Fruit fly (Drosophila melanogaster) whole organism, embryonic: ENCODE data around the gene Eno.

Experiments used
- ATbp ChIP-seq: fragments of 200-800 bp; sonication (Bioruptor generic); optimal IDR thresholded peaks from 2 replicates; lab custom pipeline; 2017; ENCODE audit warnings: missing biosample characterization, mild to moderate bottlenecking, missing genetic modification characterization, missing genetic modification reagents
- Abd-B ChIP-seq: fragments of 200-800 bp; sonication (Bioruptor generic); optimal IDR thresholded peaks from 2 replicates; lab custom pipeline; 2018; ENCODE audit warnings: missing biosample characterization, mild to moderate bottlenecking, missing genetic modification characterization, moderate library complexity
- CG1024 ChIP-seq: fragments of 200-800 bp; sonication (Bioruptor generic); IDR thresholded peaks from 2 replicates; pipeline ENCODE4 v1.3.6; 2022; ENCODE audit warnings: missing biosample characterization, missing genetic modification characterization
- CG11695 ChIP-seq: fragments of 200-800 bp; sonication (Bioruptor generic); IDR thresholded peaks from 3 replicates; pipeline ENCODE4 v1.3.6; 2022; ENCODE audit warnings: missing biosample characterization, missing genetic modification characterization
- CG11696 ChIP-seq: fragments of 200-800 bp; sonication (Bioruptor generic); IDR thresholded peaks from 2 replicates; pipeline ENCODE4 v1.3.6; 2022; ENCODE audit warnings: missing biosample characterization, missing genetic modification characterization
- CG13296 ChIP-seq: fragments of 200-800 bp; sonication (Bioruptor generic); optimal IDR thresholded peaks from 3 replicates; lab custom pipeline; 2018; ENCODE audit warnings: missing biosample characterization, mild to moderate bottlenecking, missing genetic modification characterization
- CG15269 ChIP-seq: fragments of 200-800 bp; sonication (Bioruptor generic); optimal IDR thresholded peaks from 2 replicates; lab custom pipeline; 2018; ENCODE audit warnings: missing biosample characterization, mild to moderate bottlenecking, missing genetic modification characterization, moderate library complexity
- CG15514 ChIP-seq: fragments of 200-800 bp; sonication (Bioruptor generic); optimal IDR thresholded peaks from 3 replicates; lab custom pipeline; 2017; ENCODE audit warnings: missing biosample characterization, missing genetic modification characterization, mild to moderate bottlenecking, moderate library complexity, missing genetic modification reagents
- CG16813 ChIP-seq: fragments of 200-800 bp; sonication (Bioruptor generic); IDR thresholded peaks from 3 replicates; pipeline ENCODE4 v1.3.6; 2022; ENCODE audit warnings: missing biosample characterization, missing genetic modification characterization; ENCODE audit not compliant: partially characterized antibody
- CG17359 ChIP-seq: fragments of 200-800 bp; sonication (Bioruptor generic); optimal IDR thresholded peaks from 3 replicates; lab custom pipeline; 2018; ENCODE audit warnings: missing biosample characterization, mild to moderate bottlenecking, missing genetic modification characterization, moderate library complexity
- CG1792 ChIP-seq: fragments of 200-800 bp; sonication (Bioruptor generic); optimal IDR thresholded peaks from 2 replicates; lab custom pipeline; 2016; ENCODE audit warnings: missing biosample characterization, missing genetic modification characterization
- CG2678 ChIP-seq: fragments of 200-800 bp; sonication (Bioruptor generic); optimal IDR thresholded peaks from 3 replicates; lab custom pipeline; 2019; ENCODE audit warnings: missing biosample characterization, mild to moderate bottlenecking, missing genetic modification characterization, moderate library complexity
- CG32767 ChIP-seq: fragments of 200-800 bp; sonication (Bioruptor generic); IDR thresholded peaks from 2 replicates; pipeline ENCODE4 v1.3.6; 2022; ENCODE audit warnings: missing biosample characterization, missing genetic modification characterization
- CG3407 ChIP-seq: fragments of 200-800 bp; sonication (Bioruptor generic); optimal IDR thresholded peaks from 2 replicates; lab custom pipeline; 2018; ENCODE audit warnings: missing biosample characterization, mild to moderate bottlenecking, missing genetic modification characterization
- CG6791 ChIP-seq: fragments of 200-800 bp; sonication (Bioruptor generic); IDR thresholded peaks from 3 replicates; pipeline ENCODE4 v1.3.6; 2022; ENCODE audit warnings: missing biosample characterization, missing genetic modification characterization; ENCODE audit not compliant: partially characterized antibody
- CG7357 ChIP-seq: fragments of 200-800 bp; sonication (Bioruptor generic); IDR thresholded peaks from 3 replicates; pipeline ENCODE4 v1.3.6; 2022; ENCODE audit warnings: missing biosample characterization, missing genetic modification characterization
- CG7786 ChIP-seq: fragments of 200-800 bp; sonication (Bioruptor generic); optimal IDR thresholded peaks from 2 replicates; lab custom pipeline; 2016; ENCODE audit warnings: missing biosample characterization, missing genetic modification characterization
- CG8290 ChIP-seq, 3 experiments: fragments of 200-800 bp; sonication (Bioruptor generic); optimal IDR thresholded peaks; 2 replicates each; lab custom pipeline; 2016 to 2019; ENCODE audit warnings: missing biosample characterization in 3 of 3, missing genetic modification characterization in 3 of 3, mild to moderate bottlenecking in 2 of 3, moderate library complexity in 1 of 3
- CG8359 ChIP-seq: fragments of 200-800 bp; sonication (Bioruptor generic); optimal IDR thresholded peaks from 2 replicates; lab custom pipeline; 2017; ENCODE audit warnings: missing biosample characterization, mild to moderate bottlenecking, missing genetic modification characterization, borderline replicate concordance
- CG9609 ChIP-seq: fragments of 200-800 bp; sonication (Bioruptor generic); optimal IDR thresholded peaks from 3 replicates; lab custom pipeline; 2016; ENCODE audit warnings: missing biosample characterization, missing genetic modification characterization
- CG9932 ChIP-seq: fragments of 200-800 bp; sonication (Bioruptor generic); IDR thresholded peaks from 2 replicates; pipeline ENCODE4 v1.3.6; 2022; ENCODE audit warnings: missing biosample characterization, missing genetic modification characterization
- Doc2 ChIP-seq: fragments of 200-800 bp; sonication (Bioruptor generic); IDR thresholded peaks from 2 replicates; pipeline ENCODE4 v1.3.6; 2022; ENCODE audit warnings: missing biosample characterization, missing genetic modification characterization
- HLH3B ChIP-seq: fragments of 200-800 bp; sonication (Bioruptor generic); IDR thresholded peaks from 2 replicates; pipeline ENCODE4 v1.3.6; 2022; ENCODE audit warnings: missing biosample characterization, missing genetic modification characterization
- Hmr ChIP-seq: fragments of 200-800 bp; sonication (Bioruptor generic); optimal IDR thresholded peaks from 3 replicates; lab custom pipeline; 2017; ENCODE audit warnings: mild to moderate bottlenecking, missing biosample characterization, missing genetic modification reagents, missing genetic modification characterization
- Med ChIP-seq: fragments of 200-800 bp; sonication (Bioruptor generic); peaks from one replicate; lab custom pipeline; 2016; ENCODE audit warnings: missing biosample characterization, missing genetic modification characterization, mild to moderate bottlenecking, inconsistent platforms, moderate library complexity
- Nf-YA ChIP-seq: fragments of 200-800 bp; sonication (Bioruptor generic); IDR thresholded peaks from 2 replicates; pipeline ENCODE4 v1.3.6; 2022; ENCODE audit warnings: missing biosample characterization, missing genetic modification characterization
- Spps ChIP-seq: fragments of 200-800 bp; sonication (Bioruptor generic); optimal IDR thresholded peaks from 2 replicates; lab custom pipeline; 2018; ENCODE audit warnings: missing biosample characterization, mild to moderate bottlenecking, missing genetic modification characterization
- ato ChIP-seq: fragments of 200-800 bp; sonication (Bioruptor generic); IDR thresholded peaks from 2 replicates; pipeline ENCODE4 v1.3.6; 2022; ENCODE audit warnings: missing biosample characterization, missing genetic modification characterization; ENCODE audit not compliant: partially characterized antibody
- bsh ChIP-seq, 2 experiments: fragments of 200-800 bp; sonication (Bioruptor generic); optimal IDR thresholded peaks; 2 replicates each; lab custom pipeline; 2017 to 2018; ENCODE audit warnings: mild to moderate bottlenecking in 2 of 2, missing biosample characterization in 2 of 2, missing genetic modification characterization in 2 of 2, moderate library complexity in 1 of 2
- chinmo ChIP-seq: fragments of 200-800 bp; sonication (Bioruptor generic); IDR thresholded peaks from 4 replicates; pipeline ENCODE4 v1.3.6; 2022; ENCODE audit warnings: missing biosample characterization, missing genetic modification characterization; ENCODE audit not compliant: partially characterized antibody
- ci ChIP-seq: fragments of 200-800 bp; sonication (Bioruptor generic); IDR thresholded peaks from 3 replicates; pipeline ENCODE4 v1.3.6; 2022; ENCODE audit warnings: missing biosample characterization, missing genetic modification characterization
- corto ChIP-seq: fragments of 200-800 bp; sonication (Bioruptor generic); optimal IDR thresholded peaks from 2 replicates; lab custom pipeline; 2016; ENCODE audit warnings: missing biosample characterization, mild to moderate bottlenecking, missing genetic modification characterization, moderate library complexity
- dimm ChIP-seq: fragments of 200-800 bp; sonication (Bioruptor generic); IDR thresholded peaks from 2 replicates; pipeline ENCODE4 v1.3.6; 2022; ENCODE audit warnings: missing biosample characterization, missing genetic modification characterization
- esg ChIP-seq: fragments of 200-800 bp; sonication (Bioruptor generic); conservative IDR thresholded peaks from 2 replicates; pipeline ENCODE4 v1.3.6; 2022; ENCODE audit warnings: missing biosample characterization, missing genetic modification characterization
- ind ChIP-seq: fragments of 200-800 bp; sonication (Bioruptor generic); optimal IDR thresholded peaks from 3 replicates; lab custom pipeline; 2016; ENCODE audit warnings: missing biosample characterization, missing genetic modification characterization
- insv ChIP-seq, 2 experiments: fragments of 200-800 bp; sonication (Bioruptor generic); optimal IDR thresholded peaks; 3 replicates each; lab custom pipeline; 2016 to 2018; ENCODE audit warnings: missing biosample characterization in 2 of 2, missing genetic modification characterization in 2 of 2
- lab ChIP-seq: fragments of 200-800 bp; sonication (Bioruptor generic); optimal IDR thresholded peaks from 3 replicates; lab custom pipeline; 2017; ENCODE audit warnings: missing biosample characterization, missing genetic modification characterization, mild to moderate bottlenecking, moderate library complexity, missing genetic modification reagents
- oc ChIP-seq: fragments of 200-800 bp; sonication (Bioruptor generic); optimal IDR thresholded peaks from 2 replicates; lab custom pipeline; 2018; ENCODE audit warnings: missing biosample characterization, mild to moderate bottlenecking, missing genetic modification characterization, moderate library complexity
- otp ChIP-seq: fragments of 200-800 bp; sonication (Bioruptor generic); IDR thresholded peaks from 3 replicates; pipeline ENCODE4, ENCODE4 v1.3.6; 2022; ENCODE audit warnings: missing biosample characterization, missing genetic modification characterization
- pan ChIP-seq, 4 experiments: fragments of >200 bp in 3 of 4; fragments of 200-800 bp in 1 of 4; sonication (Bioruptor generic) in 1 of 4; optimal IDR thresholded peaks in 3 of 4; IDR thresholded peaks in 1 of 4; 2 replicates each; pipeline versions ENCODE4 v1.3.6 to Lab custom; 2017 to 2022; ENCODE audit warnings: missing biosample characterization in 2 of 4, missing genetic modification characterization in 2 of 4, mixed read lengths in 1 of 4
- phol ChIP-seq: fragments of 200-800 bp; sonication (Bioruptor generic); optimal IDR thresholded peaks from 3 replicates; lab custom pipeline; 2018; ENCODE audit warnings: missing biosample characterization, mild to moderate bottlenecking, missing genetic modification characterization, moderate library complexity
- seq ChIP-seq: fragments of 200-800 bp; sonication (Bioruptor generic); IDR thresholded peaks from 2 replicates; pipeline ENCODE4 v1.3.6; 2022; ENCODE audit warnings: missing biosample characterization, missing genetic modification characterization
- sima ChIP-seq: fragments of 200-800 bp; sonication (Bioruptor generic); optimal IDR thresholded peaks from 2 replicates; lab custom pipeline; 2016; ENCODE audit warnings: missing biosample characterization, missing genetic modification characterization
- sr ChIP-seq: fragments of 200-800 bp; sonication (Bioruptor generic); IDR thresholded peaks from 3 replicates; pipeline ENCODE4 v1.3.6; 2022; ENCODE audit warnings: missing biosample characterization, missing genetic modification characterization
- trem ChIP-seq: fragments of 200-800 bp; optimal IDR thresholded peaks from 3 replicates; lab custom pipeline; 2019; ENCODE audit warnings: missing biosample characterization, mild to moderate bottlenecking, missing genetic modification characterization, moderate library complexity
- tx ChIP-seq: fragments of 200-800 bp; sonication (Bioruptor generic); optimal IDR thresholded peaks from 2 replicates; lab custom pipeline; 2016; ENCODE audit warnings: missing biosample characterization, missing genetic modification characterization
- z ChIP-seq: fragments of 200-800 bp; sonication (Bioruptor generic); IDR thresholded peaks from 3 replicates; pipeline ENCODE4 v1.3.6; 2022; ENCODE audit warnings: missing biosample characterization, missing genetic modification characterization
- zfh1 ChIP-seq: fragments of 200-800 bp; sonication (Bioruptor generic); IDR thresholded peaks from 3 replicates; pipeline ENCODE4 v1.3.6; 2022; ENCODE audit warnings: missing biosample characterization, missing genetic modification characterization

The Eno gene

DNA sequence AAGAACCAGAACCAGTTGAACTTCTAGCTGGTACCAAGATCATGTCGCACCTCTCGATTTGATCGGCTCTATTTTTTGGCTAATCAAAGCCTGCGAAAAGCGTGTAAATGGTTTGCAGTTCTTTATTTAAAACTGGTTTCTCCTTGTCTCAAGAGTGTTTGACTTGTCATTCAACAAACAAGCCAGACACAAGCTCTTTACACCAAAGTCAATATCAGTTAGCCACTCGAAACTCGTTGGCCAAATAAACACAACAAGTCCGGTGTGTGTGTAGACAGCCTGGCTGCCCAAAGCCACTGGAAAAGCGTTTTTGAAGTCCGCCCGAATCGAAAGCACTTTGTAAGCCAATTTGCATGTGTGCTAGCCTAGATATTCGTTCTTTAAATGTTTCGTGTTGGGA is 10.7 kb upstream of the Eno start:
- TF ChIP-seq tx, result no peak
- TF ChIP-seq CG8290 (GFP tag; optimal IDR thresholded peaks at IDR 0.05; lab: Kevin White, UChicago), result no peak
- peak in 1 of 2 experiments; percentile 27 for TF ChIP-seq CG8290 (tag; optimal IDR thresholded peaks at IDR 0.05; lab: Kevin White, UChicago)
- TF ChIP-seq CG2678 (tag; lab: Kevin White, UChicago), result peak; percentile 35
- TF ChIP-seq CG6791, result no peak
- TF ChIP-seq insv (GFP tag; optimal IDR thresholded peaks at IDR 0.05; lab: Kevin White, UChicago), result no peak
- TF ChIP-seq CG16813 (GFP tag; lab: Robert Waterston, UW), result no peak
- peak; percentile 62 for TF ChIP-seq lab (GFP tag; lab: Kevin White, UChicago)
- TF ChIP-seq CG3407 (GFP tag; lab: Kevin White, UChicago), result peak; percentile 18
- TF ChIP-seq CG17359 (tag; lab: Kevin White, UChicago), result peak; percentile 6
- TF ChIP-seq CG7357 (GFP tag; lab: Robert Waterston, UW), result no peak
- peak; percentile 46; the same call in 1 of the 2 replicates for TF ChIP-seq seq
- no peak for TF ChIP-seq dimm (GFP tag; lab: Robert Waterston, UW)
- peak in 1 of 2 experiments; percentile 4 for TF ChIP-seq bsh (GFP tag; optimal IDR thresholded peaks at IDR 0.05; lab: Kevin White, UChicago)
- no peak for TF ChIP-seq Nf-YA (GFP tag; lab: Robert Waterston, UW)
- no peak for TF ChIP-seq Spps (tag; lab: Kevin White, UChicago)
- no peak for TF ChIP-seq oc (tag; lab: Kevin White, UChicago)
- 0 out of 3 replicates have a peak, but pooled peaks have one; percentile 5 for TF ChIP-seq sr (GFP tag; lab: Robert Waterston, UW)
- TF ChIP-seq ATbp (GFP tag; lab: Kevin White, UChicago), result peak; percentile 52
- TF ChIP-seq CG8359 (GFP tag; lab: Kevin White, UChicago), result no peak
- peak; percentile 78 for TF ChIP-seq Med (GFP tag; lab: Kevin White, UChicago)
- TF ChIP-seq CG9932 (GFP tag; lab: Robert Waterston, UW), result peak; percentile 13; the same call in 1 of the 2 replicates
- TF ChIP-seq CG15514, result no peak
- TF ChIP-seq CG15269 (tag; lab: Kevin White, UChicago), result peak; percentile 30
- no peak for TF ChIP-seq esg (GFP tag; lab: Robert Waterston, UW)
- no peak for TF ChIP-seq CG7786 (GFP tag; lab: Kevin White, UChicago)
- TF ChIP-seq CG1792 (GFP tag; lab: Kevin White, UChicago), result no peak
- TF ChIP-seq chinmo (GFP tag; lab: Robert Waterston, UW), result 0 out of 4 replicates have a peak, but pooled peaks have one; percentile 5
- TF ChIP-seq Doc2 (GFP tag; lab: Robert Waterston, UW), result no peak
- TF ChIP-seq ato (GFP tag; lab: Robert Waterston, UW), result no peak
- TF ChIP-seq ind, result no peak
- TF ChIP-seq CG9609 (GFP tag; lab: Kevin White, UChicago), result no peak
- no peak for TF ChIP-seq sima
- no peak for TF ChIP-seq phol
- TF ChIP-seq CG1024, result no peak
- no peak for TF ChIP-seq Abd-B (GFP tag; lab: Kevin White, UChicago)
- no peak for TF ChIP-seq zfh1
- TF ChIP-seq pan (optimal IDR thresholded peaks at IDR 0.05; lab: Kevin White, UChicago), result no peak
- peak in 1 of 2 experiments; percentile 37 for TF ChIP-seq pan (GFP tag; optimal IDR thresholded peaks at IDR 0.05 in 1 of 2, IDR thresholded peaks at IDR 0.05 in 1 of 2)
- TF ChIP-seq CG32767 (GFP tag; lab: Robert Waterston, UW), result 0 out of 2 replicates have a peak, but pooled peaks have one; percentile 35
- no peak for TF ChIP-seq corto (GFP tag; lab: Kevin White, UChicago)
- TF ChIP-seq CG11696 (GFP tag; lab: Robert Waterston, UW), result 0 out of 2 replicates have a peak, but pooled peaks have one; percentile 46
- TF ChIP-seq Hmr, result peak; percentile 8
- no peak; the same call in 1 of the 2 replicates for TF ChIP-seq HLH3B (GFP tag; lab: Robert Waterston, UW)
- 0 out of 3 replicates have a peak, but pooled peaks have one; percentile 22 for TF ChIP-seq otp (GFP tag; lab: Robert Waterston, UW)
- no peak for TF ChIP-seq trem
- TF ChIP-seq CG11695 (GFP tag; lab: Robert Waterston, UW), result no peak
- TF ChIP-seq z (GFP tag; lab: Robert Waterston, UW), result 0 out of 3 replicates have a peak, but pooled peaks have one; percentile 7
- peak; percentile 34; the same call in 1 of the 3 replicates for TF ChIP-seq ci
- TF ChIP-seq CG13296, result peak; percentile 19
